Worm (Caenorhabditis elegans): ENCODE data around the gene R10F2.6.

- no peak for TF ChIP-seq ceh-13 (GFP tag; optimal IDR thresholded peaks at IDR 0.05)
- no peak for TF ChIP-seq hmbx-1 (tag; optimal IDR thresholded peaks at IDR 0.05)
- TF ChIP-seq ama-1 (optimal IDR thresholded peaks at IDR 0.05), result no peak
- no peak for TF ChIP-seq hnd-1 (tag; optimal IDR thresholded peaks at IDR 0.05)
- TF ChIP-seq flt-1 (GFP tag; IDR thresholded peaks at IDR 0.05), result no peak
- TF ChIP-seq B0310.2 (tag; optimal IDR thresholded peaks at IDR 0.05), result no peak
These were observed 32.3 kb upstream of the R10F2.6 start for ce11 chrIII:2976176-2976575.
